Fruit fly (Drosophila melanogaster) whole organism, embryonic: ENCODE measurements around the gene CG15418.

Experiments
- Awh ChIP-seq: fragments of 200-800 bp; sonication (Bioruptor generic); IDR thresholded peaks from 2 replicates; pipeline ENCODE4, ENCODE4 v1.3.6; 2022; ENCODE audit warnings: missing biosample characterization, missing genetic modification characterization
- CG10543 ChIP-seq: fragments of 200-800 bp; sonication (Bioruptor generic); optimal IDR thresholded peaks from 3 replicates; lab custom pipeline; 2017; ENCODE audit warnings: missing biosample characterization, mild to moderate bottlenecking, missing genetic modification characterization, moderate library complexity
- CG12155 ChIP-seq: fragments of 200-800 bp; sonication (Bioruptor generic); optimal IDR thresholded peaks from 3 replicates; lab custom pipeline; 2016; ENCODE audit warnings: missing biosample characterization, missing genetic modification characterization
- CG12236 ChIP-seq: fragments of 200-800 bp; sonication (Bioruptor generic); optimal IDR thresholded peaks from 2 replicates; lab custom pipeline; 2016; ENCODE audit warnings: missing biosample characterization, missing genetic modification characterization
- CG14965 ChIP-seq: fragments of 200-800 bp; sonication (Bioruptor generic); optimal IDR thresholded peaks from 2 replicates; lab custom pipeline; 2016; ENCODE audit warnings: missing biosample characterization, missing genetic modification characterization, borderline replicate concordance
- CG1603 ChIP-seq: fragments of 200-800 bp; sonication (Bioruptor generic); optimal IDR thresholded peaks from 2 replicates; lab custom pipeline; 2019; ENCODE audit warnings: missing biosample characterization, mild to moderate bottlenecking, missing genetic modification characterization, moderate library complexity
- CG16813 ChIP-seq: fragments of 200-800 bp; sonication (Bioruptor generic); IDR thresholded peaks from 3 replicates; pipeline ENCODE4 v1.3.6; 2022; ENCODE audit warnings: missing biosample characterization, missing genetic modification characterization; ENCODE audit not compliant: partially characterized antibody
- CG17328 ChIP-seq: fragments of 200-800 bp; sonication (Bioruptor generic); IDR thresholded peaks from 2 replicates; pipeline ENCODE4 v1.3.6; 2022; ENCODE audit warnings: missing biosample characterization, missing genetic modification characterization
- CG1832 ChIP-seq: fragments of 200-800 bp; sonication (Bioruptor generic); optimal IDR thresholded peaks from 2 replicates; lab custom pipeline; 2017; ENCODE audit warnings: missing biosample characterization, mild to moderate bottlenecking, missing genetic modification characterization, inconsistent platforms
- CG32767 ChIP-seq: fragments of 200-800 bp; sonication (Bioruptor generic); IDR thresholded peaks from 2 replicates; pipeline ENCODE4 v1.3.6; 2022; ENCODE audit warnings: missing biosample characterization, missing genetic modification characterization
- CG3281 ChIP-seq: fragments of 200-800 bp; sonication (Bioruptor generic); optimal IDR thresholded peaks from 3 replicates; lab custom pipeline; 2017; ENCODE audit warnings: missing biosample characterization, mild to moderate bottlenecking, missing genetic modification characterization
- CG4360 ChIP-seq: fragments of 200-800 bp; sonication (Bioruptor generic); IDR thresholded peaks from 2 replicates; pipeline ENCODE4 v1.3.6; 2022; ENCODE audit warnings: missing biosample characterization, missing genetic modification characterization
- CG6254 ChIP-seq: fragments of 200-800 bp; sonication (Bioruptor generic); optimal IDR thresholded peaks from 3 replicates; lab custom pipeline; 2017; ENCODE audit warnings: mild to moderate bottlenecking, missing biosample characterization, missing genetic modification reagents, missing genetic modification characterization
- CG7963 ChIP-seq: fragments of 200-800 bp; sonication (Bioruptor generic); IDR thresholded peaks from 3 replicates; pipeline ENCODE4 v1.3.6; 2022; ENCODE audit warnings: missing biosample characterization, missing genetic modification characterization; ENCODE audit not compliant: partially characterized antibody
- CG7987 ChIP-seq: fragments of 200-800 bp; sonication (Bioruptor generic); optimal IDR thresholded peaks from 2 replicates; lab custom pipeline; 2018; ENCODE audit warnings: missing biosample characterization, mild to moderate bottlenecking, missing genetic modification characterization, moderate library complexity
- CG9437 ChIP-seq: fragments of 200-800 bp; sonication (Bioruptor generic); optimal IDR thresholded peaks from 2 replicates; lab custom pipeline; 2018; ENCODE audit warnings: missing biosample characterization, mild to moderate bottlenecking, missing genetic modification characterization
- CG9797 ChIP-seq: fragments of 200-800 bp; sonication (Bioruptor generic); optimal IDR thresholded peaks from 3 replicates; lab custom pipeline; 2018; ENCODE audit warnings: missing biosample characterization, mild to moderate bottlenecking, missing genetic modification characterization
- CoRest ChIP-seq: fragments of 200-800 bp; sonication (Bioruptor generic); optimal IDR thresholded peaks from 3 replicates; lab custom pipeline; 2018; ENCODE audit warnings: missing biosample characterization, mild to moderate bottlenecking, missing genetic modification characterization, moderate library complexity
- Dbx ChIP-seq: fragments of 200-800 bp; sonication (Bioruptor generic); IDR thresholded peaks from 3 replicates; pipeline ENCODE4 v1.3.6; 2022; ENCODE audit warnings: missing biosample characterization, missing genetic modification characterization
- Deaf1 ChIP-seq: fragments of 200-800 bp; optimal IDR thresholded peaks from 3 replicates; lab custom pipeline; 2019; ENCODE audit warnings: missing biosample characterization, mild to moderate bottlenecking, missing genetic modification characterization, moderate library complexity
- Elba2 ChIP-seq: fragments of 200-800 bp; sonication (Bioruptor generic); optimal IDR thresholded peaks from 3 replicates; lab custom pipeline; 2016; ENCODE audit warnings: missing biosample characterization, missing genetic modification characterization
- Ets65A ChIP-seq: fragments of 200-800 bp; sonication (Bioruptor generic); peaks from one replicate; lab custom pipeline; 2016; ENCODE audit warnings: missing biosample characterization, missing genetic modification characterization
- Jarid2 ChIP-seq: fragments of 200-800 bp; sonication (Bioruptor generic); optimal IDR thresholded peaks from 3 replicates; lab custom pipeline; 2017; ENCODE audit warnings: mild to moderate bottlenecking, missing biosample characterization, missing genetic modification reagents, missing genetic modification characterization
- Scr ChIP-seq: fragments of 200-800 bp; sonication (Bioruptor generic); IDR thresholded peaks from 2 replicates; pipeline ENCODE4 v1.3.6; 2022; ENCODE audit warnings: missing biosample characterization, missing genetic modification characterization; ENCODE audit not compliant: partially characterized antibody
- Trl ChIP-seq, 3 experiments: fragments of >200 bp in 2 of 3; fragments of 200-800 bp in 1 of 3; sonication (Bioruptor generic) in 1 of 3; optimal IDR thresholded peaks; 2 replicates in 1 of 3; 3 replicates in 2 of 3; lab custom pipeline; 2016 to 2017; ENCODE audit warnings: missing biosample characterization in 1 of 3, missing genetic modification characterization in 1 of 3
- bbx ChIP-seq: fragments of 200-800 bp; sonication (Bioruptor generic); IDR thresholded peaks from 2 replicates; pipeline ENCODE4 v1.3.6; 2022; ENCODE audit warnings: missing biosample characterization, missing genetic modification characterization; ENCODE audit not compliant: partially characterized antibody
- bowl ChIP-seq: fragments of 200-800 bp; sonication (Bioruptor generic); IDR thresholded peaks from 2 replicates; pipeline ENCODE4 v1.3.6; 2022; ENCODE audit warnings: missing biosample characterization, missing genetic modification characterization
- caup ChIP-seq: fragments of 200-800 bp; sonication (Bioruptor generic); optimal IDR thresholded peaks from 3 replicates; lab custom pipeline; 2017; ENCODE audit warnings: missing biosample characterization, mild to moderate bottlenecking, missing genetic modification characterization, moderate library complexity; ENCODE audit not compliant: severe bottlenecking
- cg ChIP-seq: fragments of 200-800 bp; sonication (Bioruptor generic); optimal IDR thresholded peaks from 3 replicates; lab custom pipeline; 2019; ENCODE audit warnings: missing biosample characterization, mild to moderate bottlenecking, missing genetic modification characterization, moderate library complexity
- chm ChIP-seq: fragments of 200-800 bp; sonication (Bioruptor generic); IDR thresholded peaks from 2 replicates; pipeline ENCODE4 v1.3.6; 2022; ENCODE audit warnings: missing biosample characterization, missing genetic modification characterization
- chn ChIP-seq: fragments of 200-800 bp; sonication (Bioruptor generic); optimal IDR thresholded peaks from 2 replicates; lab custom pipeline; 2016; ENCODE audit warnings: missing biosample characterization, missing genetic modification characterization
- corto ChIP-seq: fragments of 200-800 bp; sonication (Bioruptor generic); optimal IDR thresholded peaks from 2 replicates; lab custom pipeline; 2016; ENCODE audit warnings: missing biosample characterization, mild to moderate bottlenecking, missing genetic modification characterization, moderate library complexity
- fu2 ChIP-seq: fragments of 200-800 bp; sonication (Bioruptor generic); optimal IDR thresholded peaks from 2 replicates; lab custom pipeline; 2016; ENCODE audit warnings: missing biosample characterization, missing genetic modification characterization
- hkb ChIP-seq, 2 experiments: fragments of 200-800 bp in 1 of 2; fragments of >200 bp in 1 of 2; sonication (Bioruptor generic) in 1 of 2; IDR thresholded peaks in 1 of 2; optimal IDR thresholded peaks in 1 of 2; 2 replicates each; pipeline versions ENCODE4 v1.3.6 to Lab custom; 2017 to 2022; ENCODE audit warnings: missing biosample characterization in 1 of 2, missing genetic modification characterization in 1 of 2
- inv ChIP-seq: fragments of 200-800 bp; sonication (Bioruptor generic); IDR thresholded peaks from 2 replicates; pipeline ENCODE4 v1.3.6; 2022; ENCODE audit warnings: missing biosample characterization, missing genetic modification characterization; ENCODE audit not compliant: partially characterized antibody
- kni ChIP-seq: fragments of 200-800 bp; sonication (Bioruptor generic); optimal IDR thresholded peaks from 3 replicates; lab custom pipeline; 2017; ENCODE audit warnings: mild to moderate bottlenecking, missing biosample characterization, missing genetic modification reagents, missing genetic modification characterization
- nau ChIP-seq: fragments of 200-800 bp; sonication (Bioruptor generic); optimal IDR thresholded peaks from 3 replicates; lab custom pipeline; 2017; ENCODE audit warnings: missing biosample characterization, mild to moderate bottlenecking, missing genetic modification characterization, missing genetic modification reagents
- nom ChIP-seq: fragments of 200-800 bp; sonication (Bioruptor generic); optimal IDR thresholded peaks from 2 replicates; lab custom pipeline; 2017; ENCODE audit warnings: missing biosample characterization, missing genetic modification characterization, mild to moderate bottlenecking, moderate library complexity, missing genetic modification reagents
- odd ChIP-seq: fragments of 200-800 bp; sonication (Bioruptor generic); optimal IDR thresholded peaks from 2 replicates; lab custom pipeline; 2017; ENCODE audit warnings: missing biosample characterization, mild to moderate bottlenecking, missing genetic modification characterization
- pb ChIP-seq: fragments of 200-800 bp; sonication (Bioruptor generic); optimal IDR thresholded peaks from 3 replicates; lab custom pipeline; 2016; ENCODE audit warnings: missing biosample characterization, missing genetic modification characterization
- sisA ChIP-seq: fragments of 200-800 bp; sonication (Bioruptor generic); IDR thresholded peaks from 2 replicates; pipeline ENCODE4 v1.3.6; 2022; ENCODE audit warnings: missing biosample characterization, missing genetic modification characterization
- so ChIP-seq: fragments of 200-800 bp; sonication (Bioruptor generic); IDR thresholded peaks from 3 replicates; pipeline ENCODE4 v1.3.6; 2022; ENCODE audit warnings: missing biosample characterization, missing genetic modification characterization
- sr ChIP-seq: fragments of 200-800 bp; sonication (Bioruptor generic); IDR thresholded peaks from 3 replicates; pipeline ENCODE4 v1.3.6; 2022; ENCODE audit warnings: missing biosample characterization, missing genetic modification characterization
- stc ChIP-seq: fragments of 200-800 bp; sonication (Bioruptor generic); IDR thresholded peaks from 2 replicates; pipeline ENCODE4 v1.3.6; 2022; ENCODE audit warnings: missing biosample characterization, missing genetic modification characterization
- vvl ChIP-seq: fragments of 200-800 bp; sonication (Bioruptor generic); IDR thresholded peaks from 2 replicates; pipeline ENCODE4 v1.3.6; 2022; ENCODE audit warnings: missing biosample characterization, missing genetic modification characterization
- zen ChIP-seq: fragments of 200-800 bp; sonication (Bioruptor generic); optimal IDR thresholded peaks from 3 replicates; lab custom pipeline; 2018; ENCODE audit warnings: missing biosample characterization, mild to moderate bottlenecking, missing genetic modification characterization, moderate library complexity
- zen2 ChIP-seq: fragments of 200-800 bp; sonication (Bioruptor generic); IDR thresholded peaks from 3 replicates; pipeline ENCODE4 v1.3.6; 2022; ENCODE audit warnings: missing biosample characterization, missing genetic modification characterization; ENCODE audit not compliant: partially characterized antibody

CG15418 gene

dm6 chr2L:3580668-3581172 lies 40.8 kb downstream of the CG15418 start, which contains the start of gene sob (continued):
- TF ChIP-seq hkb (optimal IDR thresholded peaks at IDR 0.05; lab: Kevin White, UChicago) (no peak), hkb (GFP tag; IDR thresholded peaks at IDR 0.05; lab: Robert Waterston, UW) (peak; percentile 34; the same call in 1 of the 2 replicates), Dbx (GFP tag; lab: Robert Waterston, UW) (peak; percentile 50; the same call in 1 of the 3 replicates), sisA (no peak), caup (GFP tag; lab: Kevin White, UChicago) (no peak), Elba2 (peak; percentile 12), odd (GFP tag; lab: Kevin White, UChicago) (peak; percentile 75), CG32767 (GFP tag; lab: Robert Waterston, UW) (peak; percentile 17; the same call in 1 of the 2 replicates), nom (GFP tag; lab: Kevin White, UChicago) (peak; percentile 57), CG9437 (peak; percentile 4), vvl (GFP tag; lab: Robert Waterston, UW) (peak; percentile 53; the same call in 1 of the 2 replicates), stc (GFP tag; lab: Robert Waterston, UW) (peak; percentile 38; the same call in 1 of the 2 replicates), CG1603 (no peak), Ets65A (GFP tag; lab: Kevin White, UChicago) (peak; percentile 59), inv (0 out of 2 replicates have a peak, but pooled peaks have one; percentile 11), CG3281 (GFP tag; lab: Kevin White, UChicago) (peak; percentile 19), Awh (GFP tag; lab: Robert Waterston, UW) (0 out of 2 replicates have a peak, but pooled peaks have one; percentile 42), CG14965 (GFP tag; lab: Kevin White, UChicago) (no peak), zen (peak; percentile 12), nau (GFP tag; lab: Kevin White, UChicago) (peak; percentile 1), zen2 (GFP tag; lab: Robert Waterston, UW) (peak; percentile 84), CG12236 (GFP tag; lab: Kevin White, UChicago) (no peak), CG1832 (GFP tag; lab: Kevin White, UChicago) (peak; percentile 86), pb (GFP tag; lab: Kevin White, UChicago) (no peak), Trl (optimal IDR thresholded peaks at IDR 0.05; lab: Kevin White, UChicago) (peak; percentile 96 to 100), Trl (GFP tag; optimal IDR thresholded peaks at IDR 0.05; lab: Kevin White, UChicago) (peak; percentile 62), CG17328 (GFP tag; lab: Robert Waterston, UW) (0 out of 2 replicates have a peak, but pooled peaks have one; percentile 15), CG12155 (GFP tag; lab: Kevin White, UChicago) (no peak), Scr (GFP tag; lab: Robert Waterston, UW) (peak; percentile 55), corto (GFP tag; lab: Kevin White, UChicago) (no peak), CG7963 (GFP tag; lab: Robert Waterston, UW) (no peak), Deaf1 (tag; lab: Kevin White, UChicago) (peak; percentile 29), kni (GFP tag; lab: Kevin White, UChicago) (peak; percentile 69), CG10543 (GFP tag; lab: Kevin White, UChicago) (no peak), CG9797 (GFP tag; lab: Kevin White, UChicago) (no peak), CoRest (tag; lab: Kevin White, UChicago) (no peak), bowl (GFP tag; lab: Robert Waterston, UW) (peak; percentile 41; the same call in 1 of the 2 replicates), CG6254 (GFP tag; lab: Kevin White, UChicago) (no peak), CG16813 (peak; percentile 33; the same call in 1 of the 3 replicates), so (GFP tag; lab: Robert Waterston, UW) (peak; percentile 27; the same call in 1 of the 3 replicates), sr (peak; percentile 98), CG7987 (GFP tag; lab: Kevin White, UChicago) (peak; percentile 7), cg (GFP tag; lab: Kevin White, UChicago) (peak; percentile 86), Jarid2 (GFP tag; lab: Kevin White, UChicago) (peak; percentile 86), bbx (GFP tag; lab: Robert Waterston, UW) (peak; percentile 49; the same call in 1 of the 2 replicates), chn (GFP tag; lab: Kevin White, UChicago) (peak; percentile 50), fu2 (GFP tag; lab: Kevin White, UChicago) (no peak), CG4360 (GFP tag; lab: Robert Waterston, UW) (no peak), chm (GFP tag; lab: Robert Waterston, UW) (peak; percentile 44; the same call in 1 of the 2 replicates)
